Worm (Caenorhabditis elegans) whole organism, L3 larva: ENCODE measurements around the gene fbxb-58.

Source experiments
- elt-3 ChIP-seq, 3 experiments: fragments of 150-350 bp in 1 of 3; sonication (generic microtip) in 2 of 3; optimal IDR thresholded peaks; 2 replicates in 2 of 3; 4 replicates in 1 of 3; lab custom pipeline; 2014 to 2017; ENCODE audit warnings: missing biosample characterization in 3 of 3, missing genetic modification characterization in 3 of 3
- nhr-11 ChIP-seq: fragments of 150-350 bp; optimal IDR thresholded peaks from 2 replicates; lab custom pipeline; 2014; ENCODE audit warnings: missing biosample characterization, missing genetic modification characterization
- pha-4 ChIP-seq: fragments of 150-350 bp; optimal IDR thresholded peaks from 2 replicates; lab custom pipeline; 2014; ENCODE audit warnings: missing biosample characterization, missing genetic modification reagents, missing genetic modification characterization
- skn-1 ChIP-seq: fragments of 150-350 bp; optimal IDR thresholded peaks from 2 replicates; lab custom pipeline; 2014; ENCODE audit warnings: missing biosample characterization, missing genetic modification characterization
- unc-39 ChIP-seq: sonication (generic microtip); optimal IDR thresholded peaks from 4 replicates; lab custom pipeline; 2017; ENCODE audit warnings: missing biosample characterization, missing genetic modification characterization

DNA sequence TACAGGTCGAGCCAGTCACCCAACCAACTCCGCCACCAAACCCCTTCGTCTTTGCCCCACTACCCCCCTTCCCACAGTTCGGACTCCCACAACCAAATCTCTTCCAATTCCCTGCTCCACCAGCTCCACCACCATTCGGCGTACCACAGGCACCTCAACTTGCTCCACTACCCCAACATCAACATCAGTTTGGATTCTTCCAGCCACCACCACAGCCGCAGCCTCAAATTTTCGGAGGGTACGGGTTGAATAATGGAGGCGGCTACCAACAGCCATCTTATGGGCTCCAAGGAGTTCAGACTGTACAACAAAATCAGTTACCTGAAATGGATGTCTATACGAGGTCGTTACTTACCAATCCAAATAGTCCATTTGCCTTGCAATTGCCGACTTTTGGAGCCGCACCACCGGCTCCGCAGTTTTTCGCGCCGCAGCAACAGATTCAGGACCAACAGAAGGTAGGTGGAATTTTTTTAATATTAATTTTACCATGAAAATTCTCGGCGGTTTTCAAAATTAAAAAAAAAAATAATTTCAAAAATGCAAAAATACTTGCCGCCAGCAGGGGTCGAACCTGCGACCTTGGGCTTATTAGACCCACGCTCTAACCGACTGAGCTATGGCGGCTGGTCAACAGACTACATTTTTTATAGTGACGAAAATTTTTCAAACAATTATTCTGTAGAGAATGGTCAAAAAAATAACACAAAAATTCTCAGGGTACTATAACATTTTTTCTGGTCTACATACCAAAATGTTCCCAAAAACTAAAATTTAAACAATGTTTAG lies 38.6 kb upstream of the fbxb-58 start:
- TF ChIP-seq elt-3 (tag; optimal IDR thresholded peaks at IDR 0.05; lab: Kevin White, UChicago) = no peak
- no peak for TF ChIP-seq pha-4 (tag; lab: Kevin White, UChicago)
- no peak for TF ChIP-seq unc-39 (tag; lab: Kevin White, UChicago)
- no peak for TF ChIP-seq skn-1 (tag; lab: Kevin White, UChicago)
- no peak for TF ChIP-seq nhr-11 (tag; lab: Kevin White, UChicago)
